Worm (Caenorhabditis elegans) whole organism, L4 larva: Measurements from ENCODE around the gene F43G6.17.
A peak's percentile ranks its signal among the peaks of the same experiment; 100 is the strongest.

Experiments used
- F26F4.8 ChIP-seq: fragments of 200-800 bp; sonication (Bioruptor generic); conservative IDR thresholded peaks from 2 replicates; pipeline ENCODE4 v1.3.6; 2022; ENCODE audit warnings: missing genetic modification characterization, missing compliant biosample characterization
- T20F7.1 ChIP-seq: fragments of 200-800 bp; sonication (Bioruptor generic); optimal IDR thresholded peaks from 2 replicates; lab custom pipeline; 2018; ENCODE audit warnings: mild to moderate bottlenecking, missing genetic modification characterization, missing compliant biosample characterization
- T26A8.4 ChIP-seq: fragments of 200-800 bp; sonication (Bioruptor generic); IDR thresholded peaks from 2 replicates; pipeline ENCODE4 v1.3.6; 2022; ENCODE audit warnings: missing genetic modification characterization, missing compliant biosample characterization
- Y5F2A.4 ChIP-seq: fragments of 200-800 bp; sonication (Bioruptor generic); optimal IDR thresholded peaks from 2 replicates; lab custom pipeline; 2018; ENCODE audit warnings: mild to moderate bottlenecking, missing genetic modification characterization, missing compliant biosample characterization
- Y75B8A.6 ChIP-seq: fragments of 200-800 bp; sonication (Bioruptor generic); IDR thresholded peaks from 2 replicates; pipeline ENCODE4 v1.3.6; 2022; ENCODE audit warnings: missing genetic modification reagents, missing genetic modification characterization, missing compliant biosample characterization
- aha-1 ChIP-seq: fragments of 150-350 bp; peaks from one replicate; lab custom pipeline; 2014; ENCODE audit warnings: missing biosample characterization, missing genetic modification characterization
- aly-2 ChIP-seq: sonication (generic microtip); optimal IDR thresholded peaks from 2 replicates; lab custom pipeline; 2018; ENCODE audit warnings: missing biosample characterization, missing genetic modification characterization
- ama-1 ChIP-seq: fragments of 150-350 bp; optimal IDR thresholded peaks from 2 replicates; lab custom pipeline; 2014; ENCODE audit warnings: inconsistent platforms, mixed read lengths
- arid-1 ChIP-seq: fragments of 200-800 bp; sonication (Bioruptor generic); conservative IDR thresholded peaks from 2 replicates; pipeline ENCODE4 v1.3.6; 2022; ENCODE audit warnings: missing genetic modification reagents, missing genetic modification characterization, missing compliant biosample characterization
- attf-4 ChIP-seq: sonication (generic microtip); optimal IDR thresholded peaks from 3 replicates; lab custom pipeline; 2017; ENCODE audit warnings: missing biosample characterization, missing genetic modification characterization
- ceh-32 ChIP-seq: sonication (generic microtip); optimal IDR thresholded peaks from 2 replicates; lab custom pipeline; 2016; ENCODE audit warnings: mild to moderate bottlenecking, missing genetic modification characterization, missing compliant biosample characterization; ENCODE audit not compliant: poor library complexity
- ceh-62 ChIP-seq: sonication (generic microtip); optimal IDR thresholded peaks from 2 replicates; lab custom pipeline; 2017; ENCODE audit warnings: missing biosample characterization, missing genetic modification characterization
- ctbp-1 ChIP-seq: fragments of 200-800 bp; sonication (Bioruptor generic); IDR thresholded peaks from 2 replicates; pipeline ENCODE4 v1.3.6; 2022; ENCODE audit warnings: missing genetic modification reagents, missing genetic modification characterization, missing compliant biosample characterization
- daf-12 ChIP-seq: fragments of 150-350 bp; optimal IDR thresholded peaks from 2 replicates; lab custom pipeline; 2014; ENCODE audit warnings: missing biosample characterization, missing genetic modification reagents, missing genetic modification characterization
- dmd-9 ChIP-seq: fragments of 200-800 bp; sonication (Bioruptor generic); IDR thresholded peaks from 2 replicates; pipeline ENCODE4 v1.3.6; 2022; ENCODE audit warnings: missing genetic modification reagents, missing genetic modification characterization, missing compliant biosample characterization
- duxl-1 ChIP-seq: sonication (generic microtip); optimal IDR thresholded peaks from 2 replicates; lab custom pipeline; 2016; ENCODE audit warnings: mild to moderate bottlenecking, missing genetic modification characterization, moderate library complexity, missing compliant biosample characterization; ENCODE audit not compliant: poor library complexity
- gei-8 ChIP-seq: fragments of 200-800 bp; sonication (Bioruptor generic); optimal IDR thresholded peaks from 2 replicates; lab custom pipeline; 2018; ENCODE audit warnings: mild to moderate bottlenecking, missing genetic modification characterization, missing compliant biosample characterization
- hif-1 ChIP-seq, 2 experiments: sonication (generic microtip); optimal IDR thresholded peaks; 2 replicates each; lab custom pipeline; 2016 to 2017; ENCODE audit warnings: missing compliant biosample characterization in 2 of 2, missing genetic modification characterization in 2 of 2, missing genetic modification reagents in 2 of 2, missing genotype in 2 of 2, mild to moderate bottlenecking in 1 of 2
- hlh-11 ChIP-seq: fragments of 200-800 bp; sonication (Bioruptor generic); optimal IDR thresholded peaks from 2 replicates; lab custom pipeline; 2018; ENCODE audit warnings: mild to moderate bottlenecking, missing genetic modification characterization, missing compliant biosample characterization
- hlh-30 ChIP-seq: sonication (generic microtip); optimal IDR thresholded peaks from 2 replicates; lab custom pipeline; 2017; ENCODE audit warnings: antibody characterized with exemption, mild to moderate bottlenecking, missing genetic modification characterization, missing compliant biosample characterization; ENCODE audit not compliant: insufficient read depth
- lim-7 ChIP-seq: fragments of 200-800 bp; sonication (Bioruptor generic); IDR thresholded peaks from 2 replicates; pipeline ENCODE4 v1.3.6; 2022; ENCODE audit warnings: missing genetic modification characterization, missing compliant biosample characterization
- lin-13 ChIP-seq: fragments of 150-350 bp; optimal IDR thresholded peaks from 2 replicates; lab custom pipeline; 2014; ENCODE audit warnings: missing biosample characterization, missing genetic modification reagents, missing genetic modification characterization
- lin-15B ChIP-seq: fragments of 150-350 bp; sonication (generic microtip); optimal IDR thresholded peaks from 3 replicates; lab custom pipeline; 2014; ENCODE audit warnings: missing biosample characterization, missing genetic modification characterization
- lin-29 ChIP-seq: fragments of 200-800 bp; sonication (Bioruptor generic); IDR thresholded peaks from 2 replicates; pipeline ENCODE4 v1.3.6; 2022; ENCODE audit warnings: missing genetic modification reagents, missing genetic modification characterization, missing compliant biosample characterization
- madf-5 ChIP-seq, 2 experiments: fragments of 200-800 bp; sonication (Bioruptor generic); IDR thresholded peaks; 2 replicates each; pipeline ENCODE4 v1.3.6; 2022; ENCODE audit warnings: missing compliant biosample characterization in 2 of 2, missing genetic modification characterization in 2 of 2
- mxl-2 ChIP-seq: fragments of 200-800 bp; sonication (Bioruptor generic); conservative IDR thresholded peaks from 2 replicates; pipeline ENCODE4 v1.3.6; 2022; ENCODE audit warnings: missing genetic modification reagents, missing genetic modification characterization, missing compliant biosample characterization
- mxl-3 ChIP-seq: fragments of 200-800 bp; sonication (Bioruptor generic); optimal IDR thresholded peaks from 2 replicates; lab custom pipeline; 2018; ENCODE audit warnings: mild to moderate bottlenecking, missing genetic modification characterization, missing compliant biosample characterization
- nhr-111 ChIP-seq: fragments of 200-800 bp; sonication (Bioruptor generic); optimal IDR thresholded peaks from 2 replicates; lab custom pipeline; 2018; ENCODE audit warnings: mild to moderate bottlenecking, missing genetic modification characterization, missing compliant biosample characterization
- nhr-6 ChIP-seq: fragments of 150-350 bp; optimal IDR thresholded peaks from 2 replicates; lab custom pipeline; 2014; ENCODE audit warnings: missing biosample characterization, missing genetic modification characterization
- nhr-77 ChIP-seq: fragments of 150-350 bp; optimal IDR thresholded peaks from 2 replicates; lab custom pipeline; 2014; ENCODE audit warnings: missing biosample characterization, missing genetic modification characterization
- pha-4 ChIP-seq, 2 experiments: fragments of 150-350 bp in 1 of 2; fragments of 200-800 bp in 1 of 2; sonication (Bioruptor generic) in 1 of 2; IDR thresholded peaks in 1 of 2; optimal IDR thresholded peaks in 1 of 2; 2 replicates each; pipeline versions ENCODE4 v1.3.6 to Lab custom; 2014 to 2022; ENCODE audit warnings: missing genetic modification characterization in 2 of 2, missing genetic modification reagents in 2 of 2, missing biosample characterization in 1 of 2, missing compliant biosample characterization in 1 of 2
- snpc-1.2 ChIP-seq: fragments of 200-800 bp; sonication (Bioruptor generic); IDR thresholded peaks from 2 replicates; pipeline ENCODE4 v1.3.6; 2022; ENCODE audit warnings: missing genetic modification reagents, missing genetic modification characterization, missing compliant biosample characterization
- spr-1 ChIP-seq: sonication (generic microtip); optimal IDR thresholded peaks from 2 replicates; lab custom pipeline; 2016; ENCODE audit warnings: mild to moderate bottlenecking, missing genetic modification characterization, missing compliant biosample characterization
- unc-62 ChIP-seq, 3 experiments: fragments of 150-350 bp in 1 of 3; sonication (generic microtip); optimal IDR thresholded peaks in 2 of 3; peaks in 1 of 3; 1 replicate in 1 of 3; 2 replicates in 2 of 3; lab custom pipeline; 2014 to 2017; ENCODE audit warnings: missing biosample characterization in 3 of 3, missing genetic modification characterization in 3 of 3, missing genetic modification reagents in 3 of 3, missing genotype in 1 of 3
- zfp-2 ChIP-seq: sonication (generic microtip); optimal IDR thresholded peaks from 2 replicates; lab custom pipeline; 2016; ENCODE audit warnings: mild to moderate bottlenecking, missing genetic modification characterization, missing compliant biosample characterization

F43G6.17 gene

DNA sequence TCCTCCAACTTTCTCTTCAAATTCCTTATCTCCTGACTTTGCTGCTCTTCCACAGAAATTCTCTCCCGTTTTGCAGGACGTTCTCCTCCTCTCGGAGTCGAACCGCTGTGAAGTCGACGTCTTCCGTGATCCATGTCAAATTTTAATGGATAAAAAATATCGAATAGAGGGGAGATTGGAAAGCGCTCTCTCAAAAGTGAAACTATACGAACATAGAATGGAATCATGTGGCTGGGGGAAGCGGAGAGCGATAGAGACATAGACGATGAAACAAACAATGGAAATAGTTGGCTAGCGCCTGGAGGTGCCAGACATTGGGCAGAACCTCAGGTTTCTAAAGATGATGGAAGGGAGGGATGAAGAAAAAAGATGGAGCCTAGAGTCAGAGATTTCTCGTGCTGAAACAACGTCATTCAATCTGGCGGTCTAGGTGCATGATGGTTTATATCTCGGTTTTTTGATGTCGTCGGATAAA is 11.4 kb downstream of the F43G6.17 start, which contains the start of gene F43G6.8 (continued):
- TF ChIP-seq nhr-6 (peak; percentile 23), madf-5 (GFP tag; IDR thresholded peaks at IDR 0.05; lab: Robert Waterston, UW) (no peak), spr-1 (tag; lab: Kevin White, UChicago) (no peak), nhr-77 (tag; lab: Kevin White, UChicago) (no peak), ceh-32 (tag; lab: Kevin White, UChicago) (no peak), nhr-111 (GFP tag; lab: Kevin White, UChicago) (no peak), mxl-3 (no peak), ama-1 (lab: Kevin White, UChicago) (peak; percentile 73), T20F7.1 (no peak), snpc-1.2 (GFP tag; lab: Robert Waterston, UW) (no peak), hlh-11 (peak; percentile 74), gei-8 (no peak), daf-12 (tag; lab: Kevin White, UChicago) (no peak), lim-7 (GFP tag; lab: Robert Waterston, UW) (no peak), arid-1 (GFP tag; lab: Robert Waterston, UW) (no peak), zfp-2 (tag; lab: Kevin White, UChicago) (no peak), Y5F2A.4 (no peak), pha-4 (GFP tag; IDR thresholded peaks at IDR 0.05; lab: Robert Waterston, UW) (no peak), pha-4 (tag; optimal IDR thresholded peaks at IDR 0.05; lab: Kevin White, UChicago) (no peak)

DNA sequence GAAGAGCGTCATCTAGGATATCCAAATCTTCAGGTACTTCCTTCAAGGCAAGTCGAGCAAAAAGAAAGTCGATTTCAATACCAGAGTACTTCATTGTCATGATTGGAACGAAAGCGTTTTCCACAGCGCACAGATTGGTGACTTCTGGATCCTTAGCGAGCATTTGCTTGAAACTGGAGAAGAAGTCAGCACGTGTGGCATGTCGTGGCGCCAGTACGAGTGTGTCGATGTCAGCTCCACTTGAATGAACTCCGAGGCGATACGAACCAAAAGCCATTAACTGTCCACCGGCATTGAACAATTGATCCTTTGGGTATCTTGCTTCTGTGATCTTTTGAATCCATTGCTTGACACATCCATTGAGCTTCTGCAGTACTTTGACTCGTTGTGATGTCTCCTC is 13.5 kb downstream of the F43G6.17 start:
- TF ChIP-seq aha-1 (tag; lab: Kevin White, UChicago) (peak; percentile 80), Y75B8A.6 (GFP tag; lab: Robert Waterston, UW) (no peak), zfp-2 (tag; lab: Kevin White, UChicago) (no peak), unc-62 (GFP tag; optimal IDR thresholded peaks at IDR 0.05 in 1 of 2; lab: Kevin White, UChicago) (peak in 1 of 2 experiments; percentile 98), unc-62 (tag; optimal IDR thresholded peaks at IDR 0.05; lab: Kevin White, UChicago) (no peak), duxl-1 (tag; lab: Kevin White, UChicago) (no peak)

DNA sequence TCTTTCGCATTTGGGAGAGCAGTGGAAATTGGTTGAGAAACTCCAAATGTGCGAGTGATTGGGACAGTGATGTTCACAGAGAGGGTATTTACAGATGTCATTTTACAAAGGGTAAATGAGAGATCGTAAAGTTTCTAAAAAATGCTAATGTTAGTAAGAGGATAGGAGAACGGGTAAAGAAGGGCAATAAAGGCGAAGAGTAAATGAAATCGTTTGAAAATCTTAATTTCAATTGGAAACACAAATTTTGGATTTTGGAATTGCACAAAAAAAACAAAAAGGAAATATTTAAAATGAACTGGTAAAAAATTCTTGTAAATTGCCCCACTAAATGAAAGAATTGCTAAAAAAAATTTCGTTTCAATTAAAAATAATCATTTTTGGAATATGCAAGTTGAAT is 13.9 kb downstream of the F43G6.17 start, which contains the start of gene pap-3:
Gene pap-3 (minus strand): TSS at position 101 of the 400 bp plus-strand sequence.
- TF ChIP-seq lin-29 (GFP tag; lab: Robert Waterston, UW) (no peak), attf-4 (no peak), unc-62 (GFP tag; optimal IDR thresholded peaks at IDR 0.05 in 1 of 2; lab: Kevin White, UChicago) (no peak), unc-62 (tag; optimal IDR thresholded peaks at IDR 0.05; lab: Kevin White, UChicago) (no peak), madf-5 (GFP tag; IDR thresholded peaks at IDR 0.05; lab: Robert Waterston, UW) (no peak), arid-1 (GFP tag; lab: Robert Waterston, UW) (no peak), hif-1 (tag; optimal IDR thresholded peaks at IDR 0.05; lab: Kevin White, UChicago) (no peak), lin-13 (GFP tag; lab: Kevin White, UChicago) (no peak), mxl-2 (GFP tag; lab: Robert Waterston, UW) (no peak), ctbp-1 (GFP tag; lab: Robert Waterston, UW) (no peak), T26A8.4 (GFP tag; lab: Robert Waterston, UW) (no peak), ceh-32 (tag; lab: Kevin White, UChicago) (no peak), F26F4.8 (GFP tag; lab: Robert Waterston, UW) (no peak), ceh-62 (no peak), aly-2 (tag; lab: Kevin White, UChicago) (no peak), zfp-2 (tag; lab: Kevin White, UChicago) (no peak), hlh-30 (tag; lab: Kevin White, UChicago) (no peak), dmd-9 (GFP tag; lab: Robert Waterston, UW) (no peak), lin-15B (tag; lab: Kevin White, UChicago) (no peak)
